Worm (Caenorhabditis elegans): ENCODE measurements around the gene ptr-8.

- TF ChIP-seq snpc-4 (tag; optimal IDR thresholded peaks at IDR 0.05) (no peak), snpc-1.2 (GFP tag; IDR thresholded peaks at IDR 0.05) (no peak), unc-62 (GFP tag; optimal IDR thresholded peaks at IDR 0.05 in 1 of 2) (no peak), unc-62 (tag; optimal IDR thresholded peaks at IDR 0.05) (no peak), T20F7.1 (GFP tag; optimal IDR thresholded peaks at IDR 0.05) (no peak), nhr-237 (tag; optimal IDR thresholded peaks at IDR 0.05) (no peak), ceh-44 (GFP tag; IDR thresholded peaks at IDR 0.05) (no peak)
These were observed 28.2 kb upstream of the ptr-8 start, which contains the start of gene M106.3 for ce11 chrII:10860840-10861239.

Data from whole organism, L4 larva.